Fruit fly (Drosophila melanogaster): ENCODE results near the gene CG2540.

- TF ChIP-seq psq (GFP tag; optimal IDR thresholded peaks at IDR 0.05) (no peak), Hr83 (GFP tag; optimal IDR thresholded peaks at IDR 0.05; ENCODE audit: poor library complexity, severe bottlenecking) (no peak), pan (optimal IDR thresholded peaks at IDR 0.05) (no peak), HLH106 (tag; optimal IDR thresholded peaks at IDR 0.05) (peak; percentile 32)
Measured at dm6 chrX:12631317-12632156, 1.9 kb downstream of the CG2540 start, which contains the start of gene Tomosyn.
